1 fruit fly cellular context compared by ENCODE assay signal in genomic region chr3R:5263311-5264250, dm6.
TF ChIP-seq lines count a peak whose summit lies in the region.

No protein-coding gene starts in this region.

TF ChIP-seq in whole organism, embryonic, 481 proteins besides CTCF, POLR2A, EP300 and RAD21 (continued from another document):
- peak; percentile 53; the same call in 1 of the 3 replicates for TF ChIP-seq H15 (GFP tag; IDR thresholded peaks at IDR 0.05; lab: Robert Waterston, UW)
- TF ChIP-seq CG12744 (GFP tag; optimal IDR thresholded peaks at IDR 0.05; lab: Kevin White, UChicago): no peak
- peak; percentile 46; the same call in 2 of the 3 replicates for TF ChIP-seq croc (GFP tag; conservative IDR thresholded peaks at IDR 0.05; lab: Robert Waterston, UW)
- TF ChIP-seq lmd (GFP tag; IDR thresholded peaks at IDR 0.05; lab: Robert Waterston, UW): peak; percentile 88; the same call in 1 of the 2 replicates
- TF ChIP-seq lilli (GFP tag; optimal IDR thresholded peaks at IDR 0.05; lab: Kevin White, UChicago): peak; percentile 43
- peak; percentile 88; the same call in 2 of the 3 replicates for TF ChIP-seq so (GFP tag; IDR thresholded peaks at IDR 0.05; lab: Robert Waterston, UW)
- TF ChIP-seq CG6689 (GFP tag; IDR thresholded peaks at IDR 0.05; lab: Robert Waterston, UW): peak; percentile 85
- peak; percentile 55 for TF ChIP-seq CG4730 (GFP tag; IDR thresholded peaks at IDR 0.05; lab: Robert Waterston, UW)
- TF ChIP-seq Rfx (GFP tag; IDR thresholded peaks at IDR 0.05; lab: Robert Waterston, UW): peak; percentile 83
- TF ChIP-seq danr (GFP tag; IDR thresholded peaks at IDR 0.05; lab: Robert Waterston, UW): 0 out of 2 replicates have a peak, but pooled peaks have one; percentile 62
- peak; percentile 90 for TF ChIP-seq CG11695 (GFP tag; IDR thresholded peaks at IDR 0.05; lab: Robert Waterston, UW)
- no peak for TF ChIP-seq Tbp (GFP tag; optimal IDR thresholded peaks at IDR 0.05; lab: Kevin White, UChicago)
- TF ChIP-seq CG2875 (GFP tag; optimal IDR thresholded peaks at IDR 0.05; lab: Kevin White, UChicago): peak; percentile 73
- TF ChIP-seq D (optimal IDR thresholded peaks at IDR 0.05; lab: Kevin White, UChicago): no peak
- TF ChIP-seq D (GFP tag; optimal IDR thresholded peaks at IDR 0.05; lab: Kevin White, UChicago): peak; percentile 86
- TF ChIP-seq gt (GFP tag; IDR thresholded peaks at IDR 0.05; lab: Robert Waterston, UW): peak; percentile 45; the same call in 1 of the 2 replicates
- peak; percentile 60; the same call in 1 of the 4 replicates for TF ChIP-seq Gug (GFP tag; IDR thresholded peaks at IDR 0.05; lab: Robert Waterston, UW)
- TF ChIP-seq CG5245 (GFP tag; optimal IDR thresholded peaks at IDR 0.05; lab: Kevin White, UChicago): peak; percentile 52
- peak; percentile 93 for TF ChIP-seq CG11504 (tag; optimal IDR thresholded peaks at IDR 0.05; lab: Kevin White, UChicago)
- TF ChIP-seq CrebB (tag; optimal IDR thresholded peaks at IDR 0.05; lab: Kevin White, UChicago): no peak
- TF ChIP-seq CG3838 (GFP tag; optimal IDR thresholded peaks at IDR 0.05; lab: Kevin White, UChicago): no peak
- peak; percentile 83 for TF ChIP-seq ind (GFP tag; optimal IDR thresholded peaks at IDR 0.05; lab: Kevin White, UChicago)
- peak; percentile 83 for TF ChIP-seq dmrt11E (tag; optimal IDR thresholded peaks at IDR 0.05; lab: Kevin White, UChicago)
- no peak for TF ChIP-seq usp (GFP tag; optimal IDR thresholded peaks at IDR 0.05; lab: Kevin White, UChicago)
- peak; percentile 97 for TF ChIP-seq cg (GFP tag; optimal IDR thresholded peaks at IDR 0.05; lab: Kevin White, UChicago)
- peak; percentile 66 for TF ChIP-seq ap (GFP tag; IDR thresholded peaks at IDR 0.05; lab: Robert Waterston, UW)
- TF ChIP-seq CG17385 (GFP tag; optimal IDR thresholded peaks at IDR 0.05; lab: Kevin White, UChicago): peak; percentile 87
- TF ChIP-seq sqz (GFP tag; optimal IDR thresholded peaks at IDR 0.05; lab: Kevin White, UChicago): peak; percentile 80
- peak; percentile 73 for TF ChIP-seq CG15601 (tag; optimal IDR thresholded peaks at IDR 0.05; lab: Kevin White, UChicago)
- TF ChIP-seq h (optimal IDR thresholded peaks at IDR 0.05; lab: Kevin White, UChicago): no peak
- peak; percentile 44 for TF ChIP-seq CG17802 (tag; optimal IDR thresholded peaks at IDR 0.05; lab: Kevin White, UChicago)
- no peak for TF ChIP-seq Elba2 (GFP tag; optimal IDR thresholded peaks at IDR 0.05; lab: Kevin White, UChicago)
- TF ChIP-seq CG3995 (GFP tag; optimal IDR thresholded peaks at IDR 0.05; lab: Kevin White, UChicago): no peak
- TF ChIP-seq NFAT (GFP tag; IDR thresholded peaks at IDR 0.05; lab: Robert Waterston, UW): 0 out of 2 replicates have a peak, but pooled peaks have one; percentile 29
- TF ChIP-seq CG8944 (GFP tag; optimal IDR thresholded peaks at IDR 0.05; lab: Kevin White, UChicago): peak; percentile 46
- no peak for TF ChIP-seq Dref (GFP tag; IDR thresholded peaks at IDR 0.05; lab: Robert Waterston, UW)
- no peak for TF ChIP-seq her (GFP tag; optimal IDR thresholded peaks at IDR 0.05; lab: Kevin White, UChicago)
- TF ChIP-seq ken (GFP tag; IDR thresholded peaks at IDR 0.05; lab: Robert Waterston, UW): 0 out of 3 replicates have a peak, but pooled peaks have one; percentile 24
- peak; percentile 23; the same call in 1 of the 2 replicates for TF ChIP-seq Drgx (GFP tag; IDR thresholded peaks at IDR 0.05; lab: Robert Waterston, UW)
- peak; percentile 51 for TF ChIP-seq CG1603 (tag; optimal IDR thresholded peaks at IDR 0.05; lab: Kevin White, UChicago)
- TF ChIP-seq Oaz (GFP tag; IDR thresholded peaks at IDR 0.05; lab: Robert Waterston, UW): 0 out of 2 replicates have a peak, but pooled peaks have one; percentile 43
- TF ChIP-seq Ssrp (tag; optimal IDR thresholded peaks at IDR 0.05; lab: Kevin White, UChicago): peak; percentile 87
- no peak for TF ChIP-seq Bgb (GFP tag; IDR thresholded peaks at IDR 0.05; lab: Robert Waterston, UW; ENCODE audit: partially characterized antibody)
- TF ChIP-seq pho (GFP tag; optimal IDR thresholded peaks at IDR 0.05; lab: Kevin White, UChicago): no peak
- peak; percentile 76 for TF ChIP-seq HLH3B (GFP tag; IDR thresholded peaks at IDR 0.05; lab: Robert Waterston, UW)
- peak; percentile 61 for TF ChIP-seq Fer2 (tag; optimal IDR thresholded peaks at IDR 0.05; lab: Kevin White, UChicago)
- peak in 1 of 2 experiments; percentile 52 for TF ChIP-seq Hr78 (GFP tag; optimal IDR thresholded peaks at IDR 0.05; lab: Kevin White, UChicago)
- peak; percentile 97 for TF ChIP-seq chinmo (GFP tag; IDR thresholded peaks at IDR 0.05; lab: Robert Waterston, UW; ENCODE audit: partially characterized antibody)
- no peak for TF ChIP-seq Gsc (GFP tag; IDR thresholded peaks at IDR 0.05; lab: Robert Waterston, UW)
- TF ChIP-seq CG17612 (GFP tag; IDR thresholded peaks at IDR 0.05; lab: Robert Waterston, UW): 0 out of 2 replicates have a peak, but pooled peaks have one; percentile 4
- no peak for TF ChIP-seq Dip3 (GFP tag; optimal IDR thresholded peaks at IDR 0.05; lab: Kevin White, UChicago)
- TF ChIP-seq CG14050 (GFP tag; IDR thresholded peaks at IDR 0.05; lab: Robert Waterston, UW): peak; percentile 49; the same call in 1 of the 3 replicates
- peak; percentile 77 for TF ChIP-seq CG30431 (GFP tag; optimal IDR thresholded peaks at IDR 0.05; lab: Kevin White, UChicago)
- no peak for TF ChIP-seq yki (optimal IDR thresholded peaks at IDR 0.05; lab: Kevin White, UChicago)
- TF ChIP-seq Dbx (GFP tag; IDR thresholded peaks at IDR 0.05; lab: Robert Waterston, UW): no peak; the same call in 1 of the 3 replicates
- no peak for TF ChIP-seq Lim3 (GFP tag; IDR thresholded peaks at IDR 0.05; lab: Robert Waterston, UW)
- TF ChIP-seq zen (tag; optimal IDR thresholded peaks at IDR 0.05; lab: Kevin White, UChicago): peak; percentile 73
- TF ChIP-seq tap (tag; optimal IDR thresholded peaks at IDR 0.05; lab: Kevin White, UChicago): peak; percentile 79
- peak; percentile 67; the same call in 1 of the 2 replicates for TF ChIP-seq sisA (GFP tag; IDR thresholded peaks at IDR 0.05; lab: Robert Waterston, UW)
- TF ChIP-seq Ptx1 (GFP tag; IDR thresholded peaks at IDR 0.05; lab: Robert Waterston, UW): peak; percentile 83
- TF ChIP-seq CG6683 (GFP tag; optimal IDR thresholded peaks at IDR 0.05; lab: Kevin White, UChicago): peak; percentile 70
- peak; percentile 96 for TF ChIP-seq CG31441 (GFP tag; IDR thresholded peaks at IDR 0.05; lab: Robert Waterston, UW)
- peak; percentile 11 for TF ChIP-seq gcm2 (GFP tag; optimal IDR thresholded peaks at IDR 0.05; lab: Kevin White, UChicago)
- peak; percentile 89 for TF ChIP-seq BtbVII (GFP tag; optimal IDR thresholded peaks at IDR 0.05; lab: Kevin White, UChicago)
- peak; percentile 85 for TF ChIP-seq CG9437 (GFP tag; optimal IDR thresholded peaks at IDR 0.05; lab: Kevin White, UChicago)
- TF ChIP-seq inv (GFP tag; IDR thresholded peaks at IDR 0.05; lab: Robert Waterston, UW; ENCODE audit: partially characterized antibody): no peak
- TF ChIP-seq crc (GFP tag; optimal IDR thresholded peaks at IDR 0.05; lab: Kevin White, UChicago): no peak
- TF ChIP-seq CG10147 (GFP tag; optimal IDR thresholded peaks at IDR 0.05; lab: Kevin White, UChicago): peak; percentile 77
- peak; percentile 90 for TF ChIP-seq CG12391 (tag; optimal IDR thresholded peaks at IDR 0.05; lab: Kevin White, UChicago)
- TF ChIP-seq CG4282 (GFP tag; optimal IDR thresholded peaks at IDR 0.05; lab: Kevin White, UChicago): no peak
- peak; percentile 63 for TF ChIP-seq CG11723 (GFP tag; optimal IDR thresholded peaks at IDR 0.05; lab: Kevin White, UChicago)
- TF ChIP-seq Mad (GFP tag; optimal IDR thresholded peaks at IDR 0.05; lab: Kevin White, UChicago): no peak
- no peak for TF ChIP-seq CG17186 (GFP tag; optimal IDR thresholded peaks at IDR 0.05; lab: Kevin White, UChicago)
- no peak; the same call in 1 of the 2 replicates for TF ChIP-seq chm (GFP tag; IDR thresholded peaks at IDR 0.05; lab: Robert Waterston, UW)
- no peak for TF ChIP-seq Sin3A (optimal IDR thresholded peaks at IDR 0.05; lab: Kevin White, UChicago)
- peak; percentile 47; the same call in 1 of the 2 replicates for TF ChIP-seq H2.0 (GFP tag; IDR thresholded peaks at IDR 0.05; lab: Robert Waterston, UW)
- peak; percentile 71 for TF ChIP-seq CG1602 (GFP tag; optimal IDR thresholded peaks at IDR 0.05; lab: Kevin White, UChicago)
- no peak for TF ChIP-seq nau (GFP tag; optimal IDR thresholded peaks at IDR 0.05; lab: Kevin White, UChicago)
- peak in 1 of 2 experiments; percentile 95 for TF ChIP-seq Hr51 (GFP tag; optimal IDR thresholded peaks at IDR 0.05; lab: Kevin White, UChicago)
- no peak for TF ChIP-seq lov (optimal IDR thresholded peaks at IDR 0.05; lab: Kevin White, UChicago)
- TF ChIP-seq lov (GFP tag; IDR thresholded peaks at IDR 0.05; lab: Robert Waterston, UW): no peak
- peak; percentile 94 for TF ChIP-seq CG2678 (tag; optimal IDR thresholded peaks at IDR 0.05; lab: Kevin White, UChicago)
- 0 out of 2 replicates have a peak, but pooled peaks have one; percentile 42 for TF ChIP-seq CG43689 (GFP tag; IDR thresholded peaks at IDR 0.05; lab: Robert Waterston, UW)
- no peak for TF ChIP-seq kay (GFP tag; optimal IDR thresholded peaks at IDR 0.05; lab: Kevin White, UChicago)
- TF ChIP-seq tgo (GFP tag; IDR thresholded peaks at IDR 0.05; lab: Robert Waterston, UW): peak; percentile 66
- peak; percentile 74 for TF ChIP-seq CG15479 (GFP tag; optimal IDR thresholded peaks at IDR 0.05; lab: Kevin White, UChicago)
- TF ChIP-seq dati (GFP tag; IDR thresholded peaks at IDR 0.05; lab: Robert Waterston, UW): peak; percentile 27; the same call in 1 of the 2 replicates
- peak; percentile 24; the same call in 1 of the 2 replicates for TF ChIP-seq tna (GFP tag; IDR thresholded peaks at IDR 0.05; lab: Robert Waterston, UW; ENCODE audit: partially characterized antibody)
- peak; percentile 94 for TF ChIP-seq CG8924 (tag; optimal IDR thresholded peaks at IDR 0.05; lab: Kevin White, UChicago)
- no peak for TF ChIP-seq ash1 (GFP tag; optimal IDR thresholded peaks at IDR 0.05; lab: Kevin White, UChicago)
- TF ChIP-seq dan (GFP tag; IDR thresholded peaks at IDR 0.05; lab: Robert Waterston, UW): no peak
- peak; percentile 83; the same call in 2 of the 3 replicates for TF ChIP-seq CG2199 (GFP tag; IDR thresholded peaks at IDR 0.05; lab: Robert Waterston, UW)
- TF ChIP-seq Dfd (GFP tag; optimal IDR thresholded peaks at IDR 0.05; lab: Kevin White, UChicago): no peak
- TF ChIP-seq CG15514 (GFP tag; optimal IDR thresholded peaks at IDR 0.05; lab: Kevin White, UChicago): peak; percentile 66
- no peak for TF ChIP-seq kni (GFP tag; optimal IDR thresholded peaks at IDR 0.05; lab: Kevin White, UChicago)
- TF ChIP-seq CG13287 (GFP tag; IDR thresholded peaks at IDR 0.05; lab: Robert Waterston, UW; ENCODE audit: partially characterized antibody): peak; percentile 39; the same call in 1 of the 2 replicates
- TF ChIP-seq D19B (GFP tag; optimal IDR thresholded peaks at IDR 0.05; lab: Kevin White, UChicago): peak; percentile 63
- no peak for TF ChIP-seq jigr1 (GFP tag; IDR thresholded peaks at IDR 0.05; lab: Robert Waterston, UW)
- TF ChIP-seq CG6272 (GFP tag; IDR thresholded peaks at IDR 0.05; lab: Robert Waterston, UW): peak; percentile 48; the same call in 1 of the 2 replicates
- TF ChIP-seq gfzf (GFP tag; optimal IDR thresholded peaks at IDR 0.05; lab: Kevin White, UChicago): no peak
- TF ChIP-seq Deaf1 (tag; optimal IDR thresholded peaks at IDR 0.05; lab: Kevin White, UChicago): peak; percentile 45
- peak; percentile 73; the same call in 1 of the 3 replicates for TF ChIP-seq CG11093 (GFP tag; IDR thresholded peaks at IDR 0.05; lab: Robert Waterston, UW)
- TF ChIP-seq MBD-R2 (GFP tag; IDR thresholded peaks at IDR 0.05; lab: Robert Waterston, UW): peak; percentile 36; the same call in 1 of the 2 replicates
- TF ChIP-seq CG11085 (GFP tag; IDR thresholded peaks at IDR 0.05; lab: Robert Waterston, UW): 0 out of 2 replicates have a peak, but pooled peaks have one; percentile 23
- TF ChIP-seq GATAe (GFP tag; conservative IDR thresholded peaks at IDR 0.05; lab: Robert Waterston, UW): no peak; the same call in 1 of the 2 replicates
- TF ChIP-seq HLH54F (GFP tag; optimal IDR thresholded peaks at IDR 0.05; lab: Kevin White, UChicago): no peak
- TF ChIP-seq gsb-n (tag; optimal IDR thresholded peaks at IDR 0.05; lab: Kevin White, UChicago): peak; percentile 78
- TF ChIP-seq Awh (GFP tag; IDR thresholded peaks at IDR 0.05; lab: Robert Waterston, UW): peak; percentile 18; the same call in 1 of the 2 replicates
- peak; percentile 78 for TF ChIP-seq Dek (tag; optimal IDR thresholded peaks at IDR 0.05; lab: Kevin White, UChicago)
- TF ChIP-seq nerfin-1 (tag; optimal IDR thresholded peaks at IDR 0.05; lab: Kevin White, UChicago): peak; percentile 71
- no peak for TF ChIP-seq Mes4 (GFP tag; optimal IDR thresholded peaks at IDR 0.05; lab: Kevin White, UChicago)
- peak; percentile 48 for TF ChIP-seq Jarid2 (GFP tag; optimal IDR thresholded peaks at IDR 0.05; lab: Kevin White, UChicago)
- no peak for TF ChIP-seq Doc2 (GFP tag; IDR thresholded peaks at IDR 0.05; lab: Robert Waterston, UW)
- TF ChIP-seq CG9727 (GFP tag; optimal IDR thresholded peaks at IDR 0.05; lab: Kevin White, UChicago): peak; percentile 91
- no peak for TF ChIP-seq amos (GFP tag; IDR thresholded peaks at IDR 0.05; lab: Robert Waterston, UW; ENCODE audit: partially characterized antibody)
- peak; percentile 92 for TF ChIP-seq Oli (tag; optimal IDR thresholded peaks at IDR 0.05; lab: Kevin White, UChicago)
